Worm (Caenorhabditis elegans) whole organism, dauer: Measurements from ENCODE around the gene ubc-9.

Experiments used
- unc-62 ChIP-seq: sonication (generic microtip); optimal IDR thresholded peaks from 2 replicates; lab custom pipeline; 2017; ENCODE audit warnings: missing biosample characterization, missing genetic modification reagents, missing genetic modification characterization

Gene ubc-9

DNA sequence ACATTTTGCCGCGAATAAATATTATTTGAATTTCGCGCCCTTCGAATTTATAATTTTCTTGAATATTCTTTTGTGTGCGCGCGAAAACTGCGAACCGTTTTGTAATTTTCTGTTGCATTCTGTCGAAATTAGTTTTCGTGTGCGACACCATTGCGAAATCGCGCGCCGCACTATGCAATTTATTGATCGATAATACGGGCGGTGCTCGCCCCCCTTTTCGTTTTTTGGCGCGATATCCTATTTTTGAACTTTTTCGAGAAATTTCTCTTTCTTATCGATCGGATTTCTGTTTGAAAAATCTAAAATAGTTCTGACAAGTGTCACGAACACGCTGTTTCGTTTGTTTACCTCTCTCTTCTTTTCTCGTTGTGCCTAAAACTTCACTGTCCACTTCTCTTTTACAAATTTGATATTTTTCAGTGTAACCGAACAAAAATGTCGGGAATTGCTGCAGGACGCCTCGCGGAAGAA, at the start of gene ubc-9:
TSS of gene ubc-9 (plus strand) at position 421 of the 471 bp plus-strand sequence.
- no peak for TF ChIP-seq unc-62 (GFP tag; lab: Kevin White, UChicago)

- TF ChIP-seq unc-62 (GFP tag; lab: Kevin White, UChicago) = no peak
Measured at ce11 chrIV:4602565-4602964, 48.3 kb upstream of the ubc-9 start, which contains the start of gene F19C7.4. Gene F19C7.4 (plus strand): TSS chrIV:4602865.

ce11 chrIV:4605608-4606007, 45.2 kb upstream of the ubc-9 start, which contains the start of gene nspg-10:
Gene nspg-10 (plus strand): TSS chrIV:4605786.
- TF ChIP-seq unc-62 (GFP tag; lab: Kevin White, UChicago) = no peak

ce11 chrIV:4608661-4609060, 42.2 kb upstream of the ubc-9 start:
- TF ChIP-seq unc-62 (GFP tag; lab: Kevin White, UChicago) = no peak

DNA sequence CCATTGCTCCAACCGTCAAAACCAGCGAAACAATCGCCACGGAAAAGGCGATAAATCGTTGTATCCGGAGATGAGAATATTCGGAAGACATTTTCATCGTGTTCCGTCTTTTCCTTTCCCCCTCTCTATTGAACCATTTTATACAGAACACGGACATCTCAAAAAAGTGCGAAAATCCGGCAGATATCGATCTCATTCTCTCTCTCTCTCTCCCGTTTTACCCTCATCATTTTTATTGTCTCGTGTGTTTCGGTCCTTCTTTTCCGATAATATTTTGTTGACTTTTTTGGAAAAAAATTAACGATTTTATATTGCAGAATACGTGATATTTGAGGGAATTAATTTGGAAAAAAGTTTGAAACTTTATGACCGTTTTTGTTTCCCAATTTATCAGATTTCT, 41.3 kb upstream of the ubc-9 start, which contains the start of gene col-110:
TSS of gene col-110 (minus strand) at position 101 of the 400 bp plus-strand sequence.
- TF ChIP-seq unc-62 (GFP tag; lab: Kevin White, UChicago) = no peak

ce11 chrIV:4611740-4612139, 39.1 kb upstream of the ubc-9 start:
- TF ChIP-seq unc-62 (GFP tag; lab: Kevin White, UChicago) = no peak

DNA sequence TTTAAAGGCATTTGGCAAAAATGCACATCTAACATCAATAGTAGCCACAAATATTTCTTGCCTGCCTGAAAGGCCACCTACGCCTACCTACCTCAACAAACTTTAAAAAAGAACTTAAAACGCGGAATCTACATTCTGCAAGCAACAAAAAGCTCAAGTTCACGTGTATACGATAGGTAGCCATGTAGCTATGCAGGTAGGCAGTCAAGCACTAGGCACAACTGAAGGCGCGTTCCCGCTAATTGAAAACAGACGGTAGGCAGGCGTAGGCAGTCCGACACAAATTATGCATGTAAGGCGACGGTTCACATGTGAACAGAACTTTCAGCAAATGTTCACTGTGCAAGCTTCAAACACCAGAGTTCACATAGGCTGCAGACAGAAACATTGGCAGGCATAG, 38.2 kb upstream of the ubc-9 start:
- TF ChIP-seq unc-62 (GFP tag; lab: Kevin White, UChicago) = no peak

DNA sequence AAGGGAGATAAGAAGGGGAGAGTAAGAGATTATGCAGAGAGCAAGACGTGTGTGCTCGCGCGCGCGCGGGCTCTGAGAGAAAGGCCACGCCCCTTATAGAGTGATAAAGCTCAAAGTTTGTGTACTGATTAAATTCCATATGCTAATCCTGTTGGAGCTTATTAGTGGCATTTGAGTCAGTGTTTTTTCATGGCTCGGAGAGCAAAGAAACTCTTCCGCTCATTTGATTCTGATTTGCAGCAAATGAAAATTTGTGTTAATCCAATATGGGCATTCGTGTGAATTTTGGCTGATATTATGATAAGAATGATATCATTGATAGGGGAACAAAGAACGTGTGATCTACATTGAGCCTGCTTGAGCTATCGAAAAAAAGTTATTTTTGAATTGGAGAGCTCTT, 37.3 kb upstream of the ubc-9 start:
- TF ChIP-seq unc-62 (GFP tag; lab: Kevin White, UChicago) = no peak

ce11 chrIV:4623852-4624251, 27.0 kb upstream of the ubc-9 start:
- no peak for TF ChIP-seq unc-62 (GFP tag; lab: Kevin White, UChicago)

DNA sequence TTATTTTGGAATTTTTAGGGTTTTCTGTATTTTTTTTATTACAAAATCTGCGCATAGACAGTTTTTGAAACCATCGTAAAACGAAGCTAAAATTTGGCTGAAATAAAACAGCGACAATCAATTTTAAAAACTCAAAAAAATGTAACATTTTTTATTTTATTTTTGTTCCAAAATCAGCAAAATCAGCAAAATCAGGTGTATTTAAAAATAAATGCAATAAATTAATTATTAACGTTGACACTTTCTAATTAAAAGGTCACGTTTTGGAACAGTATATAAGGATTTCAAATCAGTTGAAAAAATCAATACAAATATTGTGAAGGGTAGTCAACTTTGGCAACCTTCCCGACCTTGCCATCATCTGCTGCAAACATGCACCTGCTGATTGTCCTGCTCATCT, 17.5 kb upstream of the ubc-9 start, which contains the start of gene R105.1:
TSS of gene R105.1 (plus strand) at position 301 of the 400 bp plus-strand sequence.
- TF ChIP-seq unc-62 (GFP tag; lab: Kevin White, UChicago) = no peak

- no peak for TF ChIP-seq unc-62 (GFP tag; lab: Kevin White, UChicago)
Measured at ce11 chrIV:4636001-4636400, 14.8 kb upstream of the ubc-9 start, which contains the start of gene R105.5. Gene R105.5 (plus strand): TSS chrIV:4636301.

DNA sequence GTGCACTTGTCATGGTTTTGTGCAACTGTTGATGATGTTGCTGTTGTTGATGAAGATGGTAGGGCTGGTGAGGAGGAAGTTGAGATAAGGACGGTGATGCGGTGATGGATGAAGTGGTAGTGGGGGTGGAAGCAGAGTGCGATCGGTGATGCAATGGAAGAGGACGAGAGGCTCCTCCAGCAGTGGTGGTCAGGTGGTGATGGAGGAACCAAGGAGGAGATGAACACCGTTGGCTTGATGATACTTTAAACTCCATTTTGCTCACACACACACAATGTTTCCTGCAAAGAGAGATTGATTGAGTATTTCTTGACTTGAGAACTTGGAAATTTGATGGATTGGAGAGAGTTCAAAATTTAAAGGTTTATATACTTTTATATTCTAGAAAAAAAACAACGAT, 13.0 kb upstream of the ubc-9 start, which contains the start of gene F19C7.8:
TSS of gene F19C7.8 (minus strand) at position 256 of the 400 bp plus-strand sequence.
- TF ChIP-seq unc-62 (GFP tag; lab: Kevin White, UChicago) = no peak

DNA sequence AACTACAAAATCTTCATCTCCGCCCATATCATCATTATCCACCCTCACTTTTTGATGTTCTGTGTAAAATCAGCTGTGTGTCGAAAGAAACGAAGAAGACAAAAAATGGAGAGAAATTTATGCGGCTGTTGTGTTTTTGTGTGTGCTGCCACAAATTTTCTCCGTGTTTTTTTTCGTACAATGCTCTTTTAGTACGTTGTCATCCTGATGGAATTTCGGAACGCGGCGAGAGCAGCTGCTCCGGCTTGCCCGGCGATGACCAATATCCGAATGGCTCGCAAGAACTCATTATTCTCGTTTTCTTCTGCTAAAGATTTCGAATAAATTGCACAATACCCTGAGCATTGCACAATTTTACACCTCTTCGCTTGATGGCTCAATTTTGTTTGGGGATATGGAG, 11.5 kb upstream of the ubc-9 start:
- no peak for TF ChIP-seq unc-62 (GFP tag; lab: Kevin White, UChicago)

DNA sequence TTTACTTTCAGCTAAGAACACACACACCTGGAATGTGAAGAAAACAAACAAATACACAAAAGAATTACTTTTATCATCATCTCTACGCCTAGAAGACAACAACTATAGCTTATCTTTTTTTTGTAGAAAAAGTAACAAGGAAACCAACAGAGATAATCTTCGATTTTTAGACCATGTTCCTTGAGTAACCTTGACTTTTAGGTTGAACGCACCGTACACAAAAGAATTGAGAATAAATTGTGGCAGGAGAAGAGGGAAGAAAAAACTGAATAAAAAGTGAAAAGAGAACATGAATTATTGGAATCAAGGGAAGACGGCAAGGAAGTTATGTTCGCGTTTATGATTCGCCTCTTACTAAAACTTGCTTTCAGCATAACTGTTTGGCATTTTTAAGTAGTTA, 9.9 kb upstream of the ubc-9 start:
- no peak for TF ChIP-seq unc-62 (GFP tag; lab: Kevin White, UChicago)

ce11 chrIV:4643577-4643976, 7.3 kb upstream of the ubc-9 start:
- TF ChIP-seq unc-62 (GFP tag; lab: Kevin White, UChicago) = no peak

- no peak for TF ChIP-seq unc-62 (GFP tag; lab: Kevin White, UChicago)
Measured at ce11 chrIV:4645243-4645642, 5.6 kb upstream of the ubc-9 start.

- TF ChIP-seq unc-62 (GFP tag; lab: Kevin White, UChicago) = no peak
Measured at ce11 chrIV:4647385-4647784, 3.5 kb upstream of the ubc-9 start, which contains the start of gene F29B9.8. Gene F29B9.8 (plus strand): TSS chrIV:4647685.
